Fruit fly (Drosophila melanogaster) whole organism, embryonic: ENCODE results near the gene Ugt49B2.

Experiments
- Atf-2 ChIP-seq: fragments of 200-800 bp; sonication (Bioruptor generic); optimal IDR thresholded peaks from 2 replicates; lab custom pipeline; 2016; ENCODE audit warnings: missing biosample characterization, missing genetic modification characterization
- CG10209 ChIP-seq: fragments of 200-800 bp; sonication (Bioruptor generic); optimal IDR thresholded peaks from 3 replicates; lab custom pipeline; 2017; ENCODE audit warnings: missing biosample characterization, mild to moderate bottlenecking, missing genetic modification characterization, missing genetic modification reagents
- CG1233 ChIP-seq: fragments of 200-800 bp; sonication (Bioruptor generic); optimal IDR thresholded peaks from 4 replicates; lab custom pipeline; 2018; ENCODE audit warnings: missing biosample characterization, mild to moderate bottlenecking, missing genetic modification characterization
- CG13775 ChIP-seq: fragments of 200-800 bp; sonication (Bioruptor generic); optimal IDR thresholded peaks from 3 replicates; lab custom pipeline; 2017; ENCODE audit warnings: missing biosample characterization, mild to moderate bottlenecking, missing genetic modification characterization
- CG14014 ChIP-seq: fragments of 200-800 bp; sonication (Bioruptor generic); IDR thresholded peaks from 2 replicates; pipeline ENCODE4 v1.3.6; 2022; ENCODE audit warnings: missing biosample characterization, missing genetic modification characterization
- CG14441 ChIP-seq: fragments of 200-800 bp; sonication (Bioruptor generic); IDR thresholded peaks from 2 replicates; pipeline ENCODE4 v1.3.6; 2022; ENCODE audit warnings: missing biosample characterization, missing genetic modification characterization
- CG14710 ChIP-seq: fragments of 200-800 bp; sonication (Bioruptor generic); optimal IDR thresholded peaks from 3 replicates; lab custom pipeline; 2019; ENCODE audit warnings: missing biosample characterization, mild to moderate bottlenecking, missing genetic modification characterization, moderate library complexity
- CG14965 ChIP-seq: fragments of 200-800 bp; sonication (Bioruptor generic); optimal IDR thresholded peaks from 2 replicates; lab custom pipeline; 2016; ENCODE audit warnings: missing biosample characterization, missing genetic modification characterization, borderline replicate concordance
- CG17568 ChIP-seq: fragments of 200-800 bp; sonication (Bioruptor generic); optimal IDR thresholded peaks from 2 replicates; lab custom pipeline; 2018; ENCODE audit warnings: missing biosample characterization, mild to moderate bottlenecking, missing genetic modification characterization, moderate library complexity
- CG18599 ChIP-seq: fragments of 200-800 bp; sonication (Bioruptor generic); optimal IDR thresholded peaks from 3 replicates; lab custom pipeline; 2017; ENCODE audit warnings: missing biosample characterization, missing genetic modification characterization, mild to moderate bottlenecking, moderate library complexity, missing genetic modification reagents
- CG2120 ChIP-seq: fragments of 200-800 bp; sonication (Bioruptor generic); optimal IDR thresholded peaks from 3 replicates; lab custom pipeline; 2016; ENCODE audit warnings: missing biosample characterization, missing genetic modification characterization
- CG31224 ChIP-seq: fragments of 200-800 bp; sonication (Bioruptor generic); IDR thresholded peaks from 2 replicates; pipeline ENCODE4 v1.3.6; 2022; ENCODE audit warnings: missing biosample characterization, missing genetic modification characterization
- CG6689 ChIP-seq: fragments of 200-800 bp; sonication (Bioruptor generic); IDR thresholded peaks from 2 replicates; pipeline ENCODE4 v1.3.6; 2022; ENCODE audit warnings: missing biosample characterization, missing genetic modification characterization
- CG7745 ChIP-seq: fragments of 200-800 bp; sonication (Bioruptor generic); optimal IDR thresholded peaks from 2 replicates; lab custom pipeline; 2018; ENCODE audit warnings: missing biosample characterization, mild to moderate bottlenecking, missing genetic modification characterization, moderate library complexity
- CG8944 ChIP-seq: fragments of 200-800 bp; sonication (Bioruptor generic); optimal IDR thresholded peaks from 3 replicates; lab custom pipeline; 2016; ENCODE audit warnings: missing biosample characterization, missing genetic modification characterization
- CrebB ChIP-seq: fragments of 200-800 bp; sonication (Bioruptor generic); optimal IDR thresholded peaks from 3 replicates; lab custom pipeline; 2018; ENCODE audit warnings: missing biosample characterization, mild to moderate bottlenecking, missing genetic modification characterization
- D ChIP-seq, 2 experiments: fragments of 200-800 bp in 1 of 2; fragments of >200 bp in 1 of 2; sonication (Bioruptor generic) in 1 of 2; optimal IDR thresholded peaks; 2 replicates in 1 of 2; 3 replicates in 1 of 2; lab custom pipeline; 2017; ENCODE audit warnings: mild to moderate bottlenecking in 1 of 2, missing biosample characterization in 1 of 2, missing genetic modification characterization in 1 of 2, missing genetic modification reagents in 1 of 2
- Deaf1 ChIP-seq: fragments of 200-800 bp; optimal IDR thresholded peaks from 3 replicates; lab custom pipeline; 2019; ENCODE audit warnings: missing biosample characterization, mild to moderate bottlenecking, missing genetic modification characterization, moderate library complexity
- Fer3 ChIP-seq: fragments of 200-800 bp; sonication (Bioruptor generic); optimal IDR thresholded peaks from 2 replicates; lab custom pipeline; 2018; ENCODE audit warnings: missing biosample characterization, mild to moderate bottlenecking, missing genetic modification characterization, moderate library complexity
- MESR4 ChIP-seq: fragments of 200-800 bp; sonication (Bioruptor generic); optimal IDR thresholded peaks from 2 replicates; lab custom pipeline; 2018; ENCODE audit warnings: missing biosample characterization, mild to moderate bottlenecking, missing genetic modification characterization, moderate library complexity
- Max ChIP-seq: fragments of 200-800 bp; sonication (Bioruptor generic); optimal IDR thresholded peaks from 2 replicates; lab custom pipeline; 2016; ENCODE audit warnings: missing biosample characterization, mild to moderate bottlenecking, missing genetic modification characterization
- NC2β ChIP-seq: fragments of 200-800 bp; sonication (Bioruptor generic); optimal IDR thresholded peaks from 2 replicates; lab custom pipeline; 2016; ENCODE audit warnings: missing biosample characterization, missing genetic modification characterization
- Side ChIP-seq: fragments of 200-800 bp; sonication (Bioruptor generic); optimal IDR thresholded peaks from 2 replicates; lab custom pipeline; 2016; ENCODE audit warnings: missing biosample characterization, missing genetic modification characterization
- YL-1 ChIP-seq: fragments of 200-800 bp; sonication (Bioruptor generic); optimal IDR thresholded peaks from 3 replicates; lab custom pipeline; 2017; ENCODE audit warnings: missing biosample characterization, mild to moderate bottlenecking, missing genetic modification characterization
- amos ChIP-seq: fragments of 200-800 bp; sonication (Bioruptor generic); IDR thresholded peaks from 2 replicates; pipeline ENCODE4 v1.3.6; 2022; ENCODE audit warnings: missing biosample characterization, missing genetic modification characterization; ENCODE audit not compliant: partially characterized antibody
- bigmax ChIP-seq: fragments of 200-800 bp; sonication (Bioruptor generic); optimal IDR thresholded peaks from 2 replicates; lab custom pipeline; 2018; ENCODE audit warnings: missing biosample characterization, mild to moderate bottlenecking, missing genetic modification characterization
- corto ChIP-seq: fragments of 200-800 bp; sonication (Bioruptor generic); optimal IDR thresholded peaks from 2 replicates; lab custom pipeline; 2016; ENCODE audit warnings: missing biosample characterization, mild to moderate bottlenecking, missing genetic modification characterization, moderate library complexity
- cwo ChIP-seq: fragments of 200-800 bp; sonication (Bioruptor generic); optimal IDR thresholded peaks from 3 replicates; lab custom pipeline; 2017; ENCODE audit warnings: missing biosample characterization, missing genetic modification characterization, mild to moderate bottlenecking, moderate library complexity, missing genetic modification reagents
- disco-r ChIP-seq: fragments of 200-800 bp; sonication (Bioruptor generic); optimal IDR thresholded peaks from 2 replicates; lab custom pipeline; 2016; ENCODE audit warnings: missing biosample characterization, missing genetic modification characterization
- fd64A ChIP-seq: fragments of 200-800 bp; sonication (Bioruptor generic); optimal IDR thresholded peaks from 3 replicates; lab custom pipeline; 2018; ENCODE audit warnings: missing biosample characterization, mild to moderate bottlenecking, missing genetic modification characterization
- fd96Cb ChIP-seq: fragments of 200-800 bp; sonication (Bioruptor generic); optimal IDR thresholded peaks from 2 replicates; lab custom pipeline; 2018; ENCODE audit warnings: missing biosample characterization, mild to moderate bottlenecking, missing genetic modification characterization, moderate library complexity
- fu2 ChIP-seq: fragments of 200-800 bp; sonication (Bioruptor generic); optimal IDR thresholded peaks from 2 replicates; lab custom pipeline; 2016; ENCODE audit warnings: missing biosample characterization, missing genetic modification characterization
- gem ChIP-seq: fragments of 200-800 bp; sonication (Bioruptor generic); optimal IDR thresholded peaks from 2 replicates; lab custom pipeline; 2019; ENCODE audit warnings: missing biosample characterization, mild to moderate bottlenecking, missing genetic modification characterization, moderate library complexity
- gro ChIP-seq: fragments of 200-800 bp; sonication (Bioruptor generic); optimal IDR thresholded peaks from 2 replicates; lab custom pipeline; 2016; ENCODE audit warnings: missing biosample characterization, missing genetic modification characterization
- hbn ChIP-seq: fragments of 200-800 bp; sonication (Bioruptor generic); IDR thresholded peaks from 2 replicates; pipeline ENCODE4 v1.3.6; 2022; ENCODE audit warnings: missing biosample characterization, missing genetic modification characterization; ENCODE audit not compliant: partially characterized antibody
- her ChIP-seq: fragments of 200-800 bp; sonication (Bioruptor generic); optimal IDR thresholded peaks from 2 replicates; lab custom pipeline; 2016; ENCODE audit warnings: missing biosample characterization, missing genetic modification characterization
- kah ChIP-seq: fragments of 200-800 bp; sonication (Bioruptor generic); optimal IDR thresholded peaks from 2 replicates; lab custom pipeline; 2018; ENCODE audit warnings: missing biosample characterization, mild to moderate bottlenecking, missing genetic modification characterization
- kay ChIP-seq: fragments of 200-800 bp; sonication (Bioruptor generic); optimal IDR thresholded peaks from 2 replicates; lab custom pipeline; 2016; ENCODE audit warnings: missing biosample characterization, missing genetic modification characterization
- kni ChIP-seq: fragments of 200-800 bp; sonication (Bioruptor generic); optimal IDR thresholded peaks from 3 replicates; lab custom pipeline; 2017; ENCODE audit warnings: mild to moderate bottlenecking, missing biosample characterization, missing genetic modification reagents, missing genetic modification characterization
- odd ChIP-seq: fragments of 200-800 bp; sonication (Bioruptor generic); optimal IDR thresholded peaks from 2 replicates; lab custom pipeline; 2017; ENCODE audit warnings: missing biosample characterization, mild to moderate bottlenecking, missing genetic modification characterization
- p53 ChIP-seq: fragments of 200-800 bp; sonication (Bioruptor generic); optimal IDR thresholded peaks from 2 replicates; lab custom pipeline; 2016; ENCODE audit warnings: missing biosample characterization, missing genetic modification characterization
- pita ChIP-seq: fragments of 200-800 bp; sonication (Bioruptor generic); optimal IDR thresholded peaks from 2 replicates; lab custom pipeline; 2017; ENCODE audit warnings: missing biosample characterization, mild to moderate bottlenecking, missing genetic modification characterization
- schlank ChIP-seq: fragments of 200-800 bp; sonication (Bioruptor generic); optimal IDR thresholded peaks from 2 replicates; lab custom pipeline; 2018; ENCODE audit warnings: missing biosample characterization, mild to moderate bottlenecking, missing genetic modification characterization
- stc ChIP-seq: fragments of 200-800 bp; sonication (Bioruptor generic); IDR thresholded peaks from 2 replicates; pipeline ENCODE4 v1.3.6; 2022; ENCODE audit warnings: missing biosample characterization, missing genetic modification characterization
- unc-4 ChIP-seq: fragments of 200-800 bp; sonication (Bioruptor generic); IDR thresholded peaks from 2 replicates; pipeline ENCODE4 v1.3.6; 2022; ENCODE audit warnings: missing biosample characterization, missing genetic modification characterization; ENCODE audit not compliant: partially characterized antibody
- unpg ChIP-seq: fragments of 200-800 bp; sonication (Bioruptor generic); optimal IDR thresholded peaks from 3 replicates; lab custom pipeline; 2018; ENCODE audit warnings: missing biosample characterization, mild to moderate bottlenecking, missing genetic modification characterization, moderate library complexity
- usp ChIP-seq: fragments of >200 bp; optimal IDR thresholded peaks from 2 replicates; lab custom pipeline; 2017; ENCODE audit warnings: missing biosample characterization, missing genetic modification characterization
- wek ChIP-seq: fragments of 200-800 bp; sonication (Bioruptor generic); optimal IDR thresholded peaks from 3 replicates; lab custom pipeline; 2018; ENCODE audit warnings: missing biosample characterization, mild to moderate bottlenecking, missing genetic modification characterization, moderate library complexity
- zf30C ChIP-seq: fragments of 200-800 bp; sonication (Bioruptor generic); optimal IDR thresholded peaks from 3 replicates; lab custom pipeline; 2018; ENCODE audit warnings: missing biosample characterization, mild to moderate bottlenecking, missing genetic modification characterization

The Ugt49B2 gene

dm6 chr3R:21349870-21350314, 49.6 kb downstream of the Ugt49B2 start (continued):
- no peak for TF ChIP-seq Atf-2 (GFP tag; lab: Kevin White, UChicago)
- TF ChIP-seq CG10209 (GFP tag; lab: Kevin White, UChicago): peak; percentile 37
- TF ChIP-seq her (GFP tag; lab: Kevin White, UChicago): peak; percentile 36
- peak; percentile 10 for TF ChIP-seq schlank (tag; lab: Kevin White, UChicago)
- no peak for TF ChIP-seq CG14441
- no peak for TF ChIP-seq zf30C (GFP tag; lab: Kevin White, UChicago)
- no peak for TF ChIP-seq hbn (GFP tag; lab: Robert Waterston, UW)
- TF ChIP-seq CG1233 (GFP tag; lab: Kevin White, UChicago): peak; percentile 62
- no peak for TF ChIP-seq fu2 (GFP tag; lab: Kevin White, UChicago)
- no peak for TF ChIP-seq CG14014 (GFP tag; lab: Robert Waterston, UW)
- peak; percentile 45 for TF ChIP-seq unpg (GFP tag; lab: Kevin White, UChicago)
- peak; percentile 39 for TF ChIP-seq gem (tag; lab: Kevin White, UChicago)
- TF ChIP-seq CG17568 (GFP tag; lab: Kevin White, UChicago): peak; percentile 11
- peak; percentile 89 for TF ChIP-seq fd64A (GFP tag; lab: Kevin White, UChicago)
- no peak for TF ChIP-seq NC2β (GFP tag; lab: Kevin White, UChicago)
- no peak for TF ChIP-seq bigmax
- peak; percentile 24 for TF ChIP-seq YL-1 (GFP tag; lab: Kevin White, UChicago)
- peak; percentile 55 for TF ChIP-seq Fer3 (tag; lab: Kevin White, UChicago)
- peak; percentile 38 for TF ChIP-seq pita (GFP tag; lab: Kevin White, UChicago)
- TF ChIP-seq Max: peak; percentile 27
- peak; percentile 35 for TF ChIP-seq cwo (GFP tag; lab: Kevin White, UChicago)
- peak; percentile 77 for TF ChIP-seq kni
- no peak for TF ChIP-seq stc (GFP tag; lab: Robert Waterston, UW)
- peak; percentile 24 for TF ChIP-seq corto
- TF ChIP-seq p53 (GFP tag; lab: Kevin White, UChicago): peak; percentile 46
- no peak for TF ChIP-seq unc-4 (GFP tag; lab: Robert Waterston, UW)
- TF ChIP-seq Side (GFP tag; lab: Kevin White, UChicago): peak; percentile 41
- TF ChIP-seq gro (GFP tag; lab: Kevin White, UChicago): peak; percentile 35
- no peak for TF ChIP-seq CG31224 (GFP tag; lab: Robert Waterston, UW)
- no peak for TF ChIP-seq CG8944 (GFP tag; lab: Kevin White, UChicago)
- TF ChIP-seq fd96Cb (tag; lab: Kevin White, UChicago): peak; percentile 8
- TF ChIP-seq MESR4: no peak
- TF ChIP-seq CG7745 (tag; lab: Kevin White, UChicago): peak; percentile 17
- TF ChIP-seq kah (GFP tag; lab: Kevin White, UChicago): peak; percentile 35
- peak; percentile 83 for TF ChIP-seq wek (GFP tag; lab: Kevin White, UChicago)
- no peak for TF ChIP-seq CG13775 (GFP tag; lab: Kevin White, UChicago)
- no peak for TF ChIP-seq CrebB (tag; lab: Kevin White, UChicago)
- no peak for TF ChIP-seq Deaf1 (tag; lab: Kevin White, UChicago)
- TF ChIP-seq D (optimal IDR thresholded peaks at IDR 0.05; lab: Kevin White, UChicago): no peak
- peak; percentile 57 for TF ChIP-seq D (GFP tag; optimal IDR thresholded peaks at IDR 0.05; lab: Kevin White, UChicago)
- TF ChIP-seq CG18599 (GFP tag; lab: Kevin White, UChicago): peak; percentile 63
- TF ChIP-seq CG2120: no peak
- no peak for TF ChIP-seq usp (GFP tag; lab: Kevin White, UChicago)
- TF ChIP-seq CG6689 (GFP tag; lab: Robert Waterston, UW): no peak
- no peak for TF ChIP-seq disco-r (GFP tag; lab: Kevin White, UChicago)
- peak; percentile 58 for TF ChIP-seq kay (GFP tag; lab: Kevin White, UChicago)
- TF ChIP-seq amos: no peak
- TF ChIP-seq odd (GFP tag; lab: Kevin White, UChicago): peak; percentile 61
- TF ChIP-seq CG14965 (GFP tag; lab: Kevin White, UChicago): no peak
- TF ChIP-seq CG14710 (tag; lab: Kevin White, UChicago): peak; percentile 11
